Fruit fly (Drosophila melanogaster): Measurements from ENCODE around the gene mub.
A peak's percentile ranks its signal among the peaks of the same experiment; 100 is the strongest.

The mub gene

dm6 chr3L:21880398-21880810, 35.8 kb downstream of the mub start (continued):
- peak; percentile 99 for TF ChIP-seq CG8944 (GFP tag; optimal IDR thresholded peaks at IDR 0.05)
- no peak for TF ChIP-seq Dfd (GFP tag; optimal IDR thresholded peaks at IDR 0.05)
- peak; percentile 99 for TF ChIP-seq CG4404 (GFP tag; IDR thresholded peaks at IDR 0.05)
- TF ChIP-seq chif (GFP tag; optimal IDR thresholded peaks at IDR 0.05) = peak; percentile 97 to 99
- TF ChIP-seq Doc3 (GFP tag; IDR thresholded peaks at IDR 0.05; ENCODE audit: partially characterized antibody) = no peak
- TF ChIP-seq D19B (GFP tag; optimal IDR thresholded peaks at IDR 0.05) = peak; percentile 100
- TF ChIP-seq tx (GFP tag; optimal IDR thresholded peaks at IDR 0.05) = peak; percentile 98
- TF ChIP-seq Ada2b (GFP tag; IDR thresholded peaks at IDR 0.05) = peak; percentile 97
- TF ChIP-seq CG7928 (GFP tag; optimal IDR thresholded peaks at IDR 0.05) = peak; percentile 71
- peak; percentile 99 for TF ChIP-seq zfh1 (GFP tag; IDR thresholded peaks at IDR 0.05)
- peak; percentile 93 for TF ChIP-seq CG3838 (GFP tag; optimal IDR thresholded peaks at IDR 0.05)
- peak; percentile 96 for TF ChIP-seq CG18599 (GFP tag; optimal IDR thresholded peaks at IDR 0.05)
- peak; percentile 95 for TF ChIP-seq jing (GFP tag; optimal IDR thresholded peaks at IDR 0.05)
- TF ChIP-seq Mad (GFP tag; optimal IDR thresholded peaks at IDR 0.05) = peak; percentile 98
- peak; percentile 95 for TF ChIP-seq p53 (GFP tag; optimal IDR thresholded peaks at IDR 0.05)
- TF ChIP-seq twi (tag; optimal IDR thresholded peaks at IDR 0.05) = peak; percentile 90
- TF ChIP-seq cato (GFP tag; optimal IDR thresholded peaks at IDR 0.05; ENCODE audit: borderline replicate concordance) = peak; percentile 95
- peak; percentile 99 for TF ChIP-seq ci (GFP tag; IDR thresholded peaks at IDR 0.05)
- peak; percentile 83 for TF ChIP-seq E2f2 (GFP tag; IDR thresholded peaks at IDR 0.05)
- peak; percentile 85 for TF ChIP-seq YL-1 (GFP tag; optimal IDR thresholded peaks at IDR 0.05)
- peak; percentile 97 for TF ChIP-seq CG18262 (tag; optimal IDR thresholded peaks at IDR 0.05)
- TF ChIP-seq vfl (GFP tag; optimal IDR thresholded peaks at IDR 0.05) = peak; percentile 96
- TF ChIP-seq CG4282 (GFP tag; optimal IDR thresholded peaks at IDR 0.05) = peak; percentile 97
- no peak for TF ChIP-seq mld (GFP tag; IDR thresholded peaks at IDR 0.05; ENCODE audit: partially characterized antibody)
- TF ChIP-seq Dek (tag; optimal IDR thresholded peaks at IDR 0.05) = peak; percentile 93
- TF ChIP-seq shn (GFP tag; optimal IDR thresholded peaks at IDR 0.05) = peak; percentile 99
- peak; percentile 93 for TF ChIP-seq ab (GFP tag; optimal IDR thresholded peaks at IDR 0.05)
- peak; percentile 94 for TF ChIP-seq Bteb2 (GFP tag; optimal IDR thresholded peaks at IDR 0.05)
- TF ChIP-seq Gug (GFP tag; IDR thresholded peaks at IDR 0.05) = peak; percentile 99
- TF ChIP-seq run (tag; optimal IDR thresholded peaks at IDR 0.05) = peak; percentile 82
- peak; percentile 97 for TF ChIP-seq CG11247 (GFP tag; IDR thresholded peaks at IDR 0.05)
- peak; percentile 69 for TF ChIP-seq hkb (optimal IDR thresholded peaks at IDR 0.05)
- peak; percentile 97 for TF ChIP-seq hkb (GFP tag; IDR thresholded peaks at IDR 0.05)
- peak; percentile 97 for TF ChIP-seq CG2889 (GFP tag; IDR thresholded peaks at IDR 0.05)
- TF ChIP-seq al (GFP tag; IDR thresholded peaks at IDR 0.05) = peak; percentile 97
- TF ChIP-seq Taf1 (GFP tag; IDR thresholded peaks at IDR 0.05) = peak; percentile 90
- peak; percentile 98 for TF ChIP-seq Xbp1 (GFP tag; optimal IDR thresholded peaks at IDR 0.05)
- peak; percentile 98 for TF ChIP-seq ind (GFP tag; optimal IDR thresholded peaks at IDR 0.05)
- peak; percentile 94 for TF ChIP-seq CG17612 (GFP tag; IDR thresholded peaks at IDR 0.05)
- TF ChIP-seq sima (GFP tag; optimal IDR thresholded peaks at IDR 0.05) = peak; percentile 87
- TF ChIP-seq oc (tag; optimal IDR thresholded peaks at IDR 0.05) = peak; percentile 97
- peak; percentile 75 for TF ChIP-seq Fer2 (tag; optimal IDR thresholded peaks at IDR 0.05)
- TF ChIP-seq bab2 (GFP tag; optimal IDR thresholded peaks at IDR 0.05) = peak; percentile 98
- TF ChIP-seq sim (GFP tag; IDR thresholded peaks at IDR 0.05) = peak; percentile 97
- TF ChIP-seq lmd (GFP tag; IDR thresholded peaks at IDR 0.05) = peak; percentile 99
- TF ChIP-seq CG17568 (GFP tag; optimal IDR thresholded peaks at IDR 0.05) = peak; percentile 90
- peak; percentile 95 for TF ChIP-seq btn (GFP tag; optimal IDR thresholded peaks at IDR 0.05)
- no peak for TF ChIP-seq prd (optimal IDR thresholded peaks at IDR 0.05)
- TF ChIP-seq prd (GFP tag; IDR thresholded peaks at IDR 0.05) = peak; percentile 100
- peak; percentile 96 for TF ChIP-seq NfI (GFP tag; optimal IDR thresholded peaks at IDR 0.05)
- peak; percentile 98 for TF ChIP-seq CG30403 (GFP tag; optimal IDR thresholded peaks at IDR 0.05)
- peak; percentile 38 for TF ChIP-seq gfzf (GFP tag; optimal IDR thresholded peaks at IDR 0.05)
- TF ChIP-seq az2 (GFP tag; optimal IDR thresholded peaks at IDR 0.05) = peak; percentile 98

Measured in whole organism, embryonic.